Fruit fly (Drosophila melanogaster) whole organism, prepupa: ENCODE results near the gene Ir31a.
A peak's percentile ranks its signal among the peaks of the same experiment; 100 is the strongest.

Experiments
- Blimp-1 ChIP-seq: fragments of 200-800 bp; sonication (Bioruptor generic); optimal IDR thresholded peaks from 3 replicates; lab custom pipeline; 2017; ENCODE audit warnings: missing biosample characterization, missing genetic modification characterization, mild to moderate bottlenecking, moderate library complexity, missing genetic modification reagents
- CG10631 ChIP-seq: fragments of 200-800 bp; sonication (Bioruptor generic); optimal IDR thresholded peaks from 2 replicates; lab custom pipeline; 2016; ENCODE audit warnings: missing biosample characterization, missing genetic modification characterization
- CG10669 ChIP-seq: fragments of 200-800 bp; sonication (Bioruptor generic); optimal IDR thresholded peaks from 3 replicates; lab custom pipeline; 2018; ENCODE audit warnings: missing biosample characterization, mild to moderate bottlenecking, missing genetic modification characterization, moderate library complexity
- CG11294 ChIP-seq: fragments of 200-800 bp; sonication (Bioruptor generic); IDR thresholded peaks from 2 replicates; pipeline ENCODE4 v1.3.6; 2022; ENCODE audit warnings: missing biosample characterization, missing genetic modification characterization
- CG11762 ChIP-seq: fragments of 200-800 bp; sonication (Bioruptor generic); optimal IDR thresholded peaks from 3 replicates; lab custom pipeline; 2016; ENCODE audit warnings: missing biosample characterization, missing genetic modification characterization; ENCODE audit not compliant: insufficient read depth
- CG15336 ChIP-seq: fragments of 200-800 bp; sonication (Bioruptor generic); IDR thresholded peaks from 2 replicates; pipeline ENCODE4 v1.3.6; 2022; ENCODE audit warnings: missing biosample characterization, missing genetic modification characterization
- CG1621 ChIP-seq: fragments of 200-800 bp; sonication (Bioruptor generic); optimal IDR thresholded peaks from 3 replicates; lab custom pipeline; 2018; ENCODE audit warnings: missing biosample characterization, mild to moderate bottlenecking, missing genetic modification characterization
- CG16779 ChIP-seq: fragments of 200-800 bp; sonication (Bioruptor generic); optimal IDR thresholded peaks from 3 replicates; lab custom pipeline; 2017; ENCODE audit warnings: missing biosample characterization, mild to moderate bottlenecking, missing genetic modification characterization
- CG3032 ChIP-seq: fragments of 200-800 bp; optimal IDR thresholded peaks from 2 replicates; lab custom pipeline; 2019; ENCODE audit warnings: missing biosample characterization, mild to moderate bottlenecking, missing genetic modification characterization, moderate library complexity
- CG34406 ChIP-seq: fragments of 200-800 bp; sonication (Bioruptor generic); optimal IDR thresholded peaks from 3 replicates; lab custom pipeline; 2016; ENCODE audit warnings: missing biosample characterization, missing genetic modification characterization
- CG4318 ChIP-seq: fragments of 200-800 bp; sonication (Bioruptor generic); optimal IDR thresholded peaks from 3 replicates; lab custom pipeline; 2017; ENCODE audit warnings: missing biosample characterization, mild to moderate bottlenecking, missing genetic modification characterization
- CG6163 ChIP-seq: fragments of 200-800 bp; sonication (Bioruptor generic); IDR thresholded peaks from 3 replicates; pipeline ENCODE4 v1.3.6; 2022; ENCODE audit warnings: missing biosample characterization, missing genetic modification characterization
- CG6276 ChIP-seq: fragments of 200-800 bp; sonication (Bioruptor generic); optimal IDR thresholded peaks from 2 replicates; lab custom pipeline; 2017; ENCODE audit warnings: missing biosample characterization, mild to moderate bottlenecking, missing genetic modification characterization
- CG6808 ChIP-seq: fragments of 200-800 bp; sonication (Bioruptor generic); optimal IDR thresholded peaks from 3 replicates; lab custom pipeline; 2017; ENCODE audit warnings: missing biosample characterization, missing genetic modification characterization, mild to moderate bottlenecking, moderate library complexity, missing genetic modification reagents
- CG6854 ChIP-seq: fragments of 200-800 bp; sonication (Bioruptor generic); optimal IDR thresholded peaks from 2 replicates; lab custom pipeline; 2017; ENCODE audit warnings: missing biosample characterization, mild to moderate bottlenecking, missing genetic modification characterization
- CG7368 ChIP-seq: fragments of 200-800 bp; sonication (Bioruptor generic); optimal IDR thresholded peaks from 3 replicates; lab custom pipeline; 2016; ENCODE audit warnings: missing biosample characterization, missing genetic modification characterization
- CG8119 ChIP-seq: fragments of 200-800 bp; sonication (Bioruptor generic); IDR thresholded peaks from 3 replicates; pipeline ENCODE4 v1.3.6; 2022; ENCODE audit warnings: missing biosample characterization, missing genetic modification characterization
- CG8319 ChIP-seq: fragments of 200-800 bp; sonication (Bioruptor generic); optimal IDR thresholded peaks from 3 replicates; lab custom pipeline; 2016; ENCODE audit warnings: missing biosample characterization, missing genetic modification characterization
- CG8632 ChIP-seq: fragments of 200-800 bp; sonication (Bioruptor generic); optimal IDR thresholded peaks from 3 replicates; lab custom pipeline; 2016; ENCODE audit warnings: missing biosample characterization, missing genetic modification characterization
- CG9139 ChIP-seq: fragments of 200-800 bp; sonication (Bioruptor generic); optimal IDR thresholded peaks from 3 replicates; lab custom pipeline; 2017; ENCODE audit warnings: missing biosample characterization, mild to moderate bottlenecking, missing genetic modification characterization
- Eip78C ChIP-seq: fragments of 200-800 bp; sonication (Bioruptor generic); peaks from one replicate; lab custom pipeline; 2016; ENCODE audit warnings: missing biosample characterization, missing genetic modification characterization
- Eip93F ChIP-seq: fragments of 200-800 bp; sonication (Bioruptor generic); optimal IDR thresholded peaks from 2 replicates; lab custom pipeline; 2016; ENCODE audit warnings: missing biosample characterization, mild to moderate bottlenecking, missing genetic modification characterization
- Ets21C ChIP-seq: fragments of 200-800 bp; sonication (Bioruptor generic); optimal IDR thresholded peaks from 3 replicates; lab custom pipeline; 2016; ENCODE audit warnings: missing biosample characterization, missing genetic modification characterization
- Ets96B ChIP-seq: fragments of 200-800 bp; optimal IDR thresholded peaks from 2 replicates; lab custom pipeline; 2019; ENCODE audit warnings: missing biosample characterization, mild to moderate bottlenecking, missing genetic modification characterization, moderate library complexity
- Hr39 ChIP-seq: fragments of 200-800 bp; sonication (Bioruptor generic); optimal IDR thresholded peaks from 2 replicates; lab custom pipeline; 2016; ENCODE audit warnings: missing biosample characterization, missing genetic modification characterization
- Hr4 ChIP-seq: fragments of 200-800 bp; sonication (Bioruptor generic); optimal IDR thresholded peaks from 3 replicates; lab custom pipeline; 2016; ENCODE audit warnings: missing biosample characterization, missing genetic modification characterization
- OdsH ChIP-seq: fragments of 200-800 bp; sonication (Bioruptor generic); optimal IDR thresholded peaks from 3 replicates; lab custom pipeline; 2016; ENCODE audit warnings: missing biosample characterization, missing genetic modification characterization
- Smox ChIP-seq: fragments of 200-800 bp; sonication (Bioruptor generic); optimal IDR thresholded peaks from 3 replicates; lab custom pipeline; 2016; ENCODE audit warnings: missing biosample characterization, missing genetic modification characterization
- Sox14 ChIP-seq: fragments of 200-800 bp; sonication (Bioruptor generic); optimal IDR thresholded peaks from 3 replicates; lab custom pipeline; 2016; ENCODE audit warnings: missing biosample characterization, missing genetic modification characterization
- cyc ChIP-seq: fragments of 200-800 bp; sonication (Bioruptor generic); optimal IDR thresholded peaks from 3 replicates; lab custom pipeline; 2016; ENCODE audit warnings: missing biosample characterization, missing genetic modification characterization
- dac ChIP-seq: fragments of 200-800 bp; sonication (Bioruptor generic); optimal IDR thresholded peaks from 2 replicates; lab custom pipeline; 2017; ENCODE audit warnings: missing biosample characterization, mild to moderate bottlenecking, missing genetic modification characterization
- dsx ChIP-seq: fragments of 200-800 bp; optimal IDR thresholded peaks from 3 replicates; lab custom pipeline; 2019; ENCODE audit warnings: missing biosample characterization, mild to moderate bottlenecking, missing genetic modification characterization, moderate library complexity; ENCODE audit not compliant: poor library complexity, severe bottlenecking
- eg ChIP-seq: fragments of 200-800 bp; sonication (Bioruptor generic); IDR thresholded peaks from 3 replicates; pipeline ENCODE4 v1.3.6; 2022; ENCODE audit warnings: missing biosample characterization, missing genetic modification characterization
- esn ChIP-seq: fragments of 200-800 bp; sonication (Bioruptor generic); optimal IDR thresholded peaks from 2 replicates; lab custom pipeline; 2016; ENCODE audit warnings: missing biosample characterization, mild to moderate bottlenecking, missing genetic modification characterization, moderate library complexity
- fd59A ChIP-seq: fragments of 200-800 bp; sonication (Bioruptor generic); optimal IDR thresholded peaks from 2 replicates; lab custom pipeline; 2017; ENCODE audit warnings: missing biosample characterization, mild to moderate bottlenecking, missing genetic modification characterization, missing genetic modification reagents
- fd85E ChIP-seq: fragments of 200-800 bp; sonication (Bioruptor generic); optimal IDR thresholded peaks from 3 replicates; lab custom pipeline; 2016; ENCODE audit warnings: missing biosample characterization, missing genetic modification characterization
- fkh ChIP-seq: fragments of 200-800 bp; sonication (Bioruptor generic); optimal IDR thresholded peaks from 3 replicates; lab custom pipeline; 2017; ENCODE audit warnings: missing biosample characterization, mild to moderate bottlenecking, missing genetic modification characterization, moderate library complexity
- net ChIP-seq: fragments of 200-800 bp; sonication (Bioruptor generic); optimal IDR thresholded peaks from 3 replicates; lab custom pipeline; 2016; ENCODE audit warnings: missing biosample characterization, missing genetic modification characterization
- pdm3 ChIP-seq: fragments of 200-800 bp; sonication (Bioruptor generic); optimal IDR thresholded peaks from 3 replicates; lab custom pipeline; 2016; ENCODE audit warnings: missing biosample characterization, missing genetic modification characterization
- salr ChIP-seq, 2 experiments: fragments of 200-800 bp; sonication (Bioruptor generic); optimal IDR thresholded peaks; 3 replicates each; lab custom pipeline; 2016 to 2018; ENCODE audit warnings: missing biosample characterization in 2 of 2, missing genetic modification characterization in 2 of 2, mild to moderate bottlenecking in 1 of 2
- spab ChIP-seq: fragments of 200-800 bp; sonication (Bioruptor generic); optimal IDR thresholded peaks from 2 replicates; lab custom pipeline; 2017; ENCODE audit warnings: missing biosample characterization, mild to moderate bottlenecking, missing genetic modification characterization, missing genetic modification reagents
- ss ChIP-seq, 2 experiments: fragments of 200-800 bp; sonication (Bioruptor generic); optimal IDR thresholded peaks; 2 replicates in 1 of 2; 3 replicates in 1 of 2; lab custom pipeline; 2017 to 2018; ENCODE audit warnings: mild to moderate bottlenecking in 2 of 2, missing biosample characterization in 2 of 2, missing genetic modification characterization in 2 of 2, moderate library complexity in 1 of 2
- svp ChIP-seq: fragments of 200-800 bp; sonication (Bioruptor generic); peaks from one replicate; lab custom pipeline; 2016; ENCODE audit warnings: missing biosample characterization, missing genetic modification characterization
- vri ChIP-seq: fragments of 200-800 bp; sonication (Bioruptor generic); optimal IDR thresholded peaks from 3 replicates; lab custom pipeline; 2016; ENCODE audit warnings: missing biosample characterization, mild to moderate bottlenecking, missing genetic modification characterization

Gene Ir31a

DNA sequence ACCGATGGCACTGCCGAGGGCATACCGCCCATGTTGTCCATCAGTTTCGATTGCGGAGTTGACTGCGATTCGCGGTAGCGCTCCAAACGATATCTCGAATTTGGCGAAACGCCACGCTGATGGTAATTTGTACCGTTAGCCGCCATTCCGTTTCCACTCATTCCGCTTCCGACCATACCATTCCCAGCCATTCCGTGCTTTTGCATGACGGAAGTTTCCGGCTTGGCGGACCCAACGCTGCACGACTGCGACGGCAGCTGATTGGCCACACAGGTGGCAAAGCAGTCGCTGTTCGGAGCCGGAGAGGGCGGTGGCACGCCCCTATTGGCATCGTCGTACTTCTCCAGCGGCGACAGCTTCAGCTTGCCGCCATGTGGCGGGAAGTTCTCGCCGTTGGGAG is 33.1 kb upstream of the Ir31a start:
- TF ChIP-seq Sox14 (GFP tag; lab: Kevin White, UChicago) = no peak
- peak; percentile 8 for TF ChIP-seq Eip78C (GFP tag; lab: Kevin White, UChicago)

DNA sequence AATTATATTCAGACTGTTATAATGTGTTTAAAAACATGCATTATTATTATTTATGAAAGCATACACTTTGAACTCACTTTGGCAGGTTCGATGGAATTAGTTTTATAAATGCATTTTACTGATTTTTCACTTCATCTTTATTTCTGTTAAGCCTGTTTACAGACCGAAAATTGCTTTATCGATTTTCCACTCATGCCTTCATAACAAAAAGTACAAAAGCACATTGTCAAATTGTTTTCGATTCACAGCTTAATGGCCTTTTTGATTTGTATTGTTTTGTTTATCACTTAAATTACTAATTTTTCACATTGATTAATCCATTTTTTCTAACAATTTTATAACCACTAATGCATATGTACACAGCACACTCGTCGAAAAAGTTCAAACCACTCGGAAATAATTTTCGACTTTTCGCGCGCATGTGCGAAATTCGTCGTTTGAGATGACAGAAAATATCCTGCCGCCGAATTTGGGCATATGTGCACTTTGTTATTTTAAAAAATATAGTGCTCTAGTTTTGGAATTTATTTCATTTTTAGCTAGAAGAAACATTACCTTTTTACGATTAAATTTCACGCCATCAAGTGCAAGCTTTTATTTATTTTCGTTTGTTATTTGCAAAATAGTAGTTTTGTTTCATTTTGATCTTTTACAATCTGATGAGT is 31.6 kb upstream of the Ir31a start, which contains the start of gene rho-5:
Gene rho-5 (minus strand): TSS at position 296 of the 665 bp plus-strand sequence.
- no peak for TF ChIP-seq dsx (GFP tag; lab: Kevin White, UChicago)
- no peak for TF ChIP-seq CG16779 (tag; lab: Kevin White, UChicago)
- no peak for TF ChIP-seq CG34406 (GFP tag; lab: Kevin White, UChicago)
- no peak for TF ChIP-seq fkh (GFP tag; lab: Kevin White, UChicago)
- TF ChIP-seq Eip78C (GFP tag; lab: Kevin White, UChicago) = no peak
- TF ChIP-seq CG8632 = no peak
- no peak for TF ChIP-seq CG3032 (tag; lab: Kevin White, UChicago)
- peak; percentile 9 for TF ChIP-seq Hr4
- TF ChIP-seq salr (GFP tag; optimal IDR thresholded peaks at IDR 0.05; lab: Kevin White, UChicago) = no peak

DNA sequence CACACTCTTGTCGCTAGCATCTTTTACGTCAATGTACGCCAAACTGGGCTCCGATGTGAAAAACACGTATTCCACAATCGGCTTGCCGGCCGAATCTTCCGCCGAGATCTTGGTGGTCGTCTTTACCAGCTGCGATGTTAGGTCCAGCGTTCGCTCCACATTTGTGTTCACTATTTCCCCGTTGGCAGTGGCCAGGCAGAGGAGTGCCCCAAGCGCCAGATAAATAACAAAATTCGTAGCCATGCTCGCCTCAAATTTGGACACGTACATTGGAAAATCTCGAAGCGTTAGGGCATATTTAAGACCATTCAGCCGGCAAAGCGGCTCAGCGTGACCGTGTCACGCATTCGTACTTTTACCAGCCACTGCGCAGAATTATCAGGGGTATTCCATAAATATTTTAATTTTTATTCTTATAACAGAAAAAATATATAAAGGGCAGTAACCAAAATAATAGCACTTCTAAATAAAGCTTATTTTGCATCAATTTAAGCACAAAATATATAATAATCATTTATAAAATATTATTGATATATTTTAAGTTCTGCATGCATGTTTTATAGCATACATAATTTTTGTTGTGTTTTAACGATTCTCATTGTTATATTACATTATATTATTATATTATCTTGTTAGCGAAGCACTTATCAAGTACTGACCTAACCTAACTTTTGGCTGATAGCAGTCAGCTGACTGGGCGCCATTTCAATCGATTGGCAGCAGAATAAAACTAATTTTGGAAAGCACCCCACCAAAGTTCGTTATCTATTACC is 29.7 kb upstream of the Ir31a start, which contains the start of the genes CG33303 and dpr19:
Gene CG33303 (minus strand): TSS at position 294 of the 773 bp plus-strand sequence.
Gene dpr19 (plus strand): TSS at position 705 of the 773 bp plus-strand sequence.
- TF ChIP-seq Hr4 = no peak
- no peak for TF ChIP-seq Ets21C
- TF ChIP-seq Blimp-1 (GFP tag; lab: Kevin White, UChicago) = no peak
- no peak for TF ChIP-seq Eip93F (GFP tag; lab: Kevin White, UChicago)
- TF ChIP-seq CG8319 (GFP tag; lab: Kevin White, UChicago) = no peak
- TF ChIP-seq vri (GFP tag; lab: Kevin White, UChicago) = no peak
- TF ChIP-seq CG8119 (GFP tag; lab: Robert Waterston, UW) = peak; percentile 67; the same call in 2 of the 3 replicates
- no peak for TF ChIP-seq dac (GFP tag; lab: Kevin White, UChicago)
- TF ChIP-seq ss (GFP tag; optimal IDR thresholded peaks at IDR 0.05; lab: Kevin White, UChicago) = no peak
- TF ChIP-seq CG10631 (GFP tag; lab: Kevin White, UChicago) = peak; percentile 46
- TF ChIP-seq CG11294 = no peak
- TF ChIP-seq fd85E = no peak
- no peak for TF ChIP-seq CG9139 (GFP tag; lab: Kevin White, UChicago)
- no peak for TF ChIP-seq OdsH (GFP tag; lab: Kevin White, UChicago)
- TF ChIP-seq pdm3 (GFP tag; lab: Kevin White, UChicago) = no peak
- TF ChIP-seq CG6808 = peak; percentile 24
- TF ChIP-seq spab (GFP tag; lab: Kevin White, UChicago) = no peak
- TF ChIP-seq CG1621 (tag; lab: Kevin White, UChicago) = no peak
- TF ChIP-seq CG6854 (GFP tag; lab: Kevin White, UChicago) = peak; percentile 43
- TF ChIP-seq CG4318 (GFP tag; lab: Kevin White, UChicago) = no peak
- no peak for TF ChIP-seq CG8632
- TF ChIP-seq Sox14 (GFP tag; lab: Kevin White, UChicago) = no peak
- no peak for TF ChIP-seq cyc (GFP tag; lab: Kevin White, UChicago)
- no peak for TF ChIP-seq eg
- no peak for TF ChIP-seq net (GFP tag; lab: Kevin White, UChicago)
- no peak for TF ChIP-seq Smox (GFP tag; lab: Kevin White, UChicago)
- TF ChIP-seq Hr39 (GFP tag; lab: Kevin White, UChicago) = no peak
- no peak for TF ChIP-seq CG7368 (GFP tag; lab: Kevin White, UChicago)
- peak; percentile 36 for TF ChIP-seq dsx (GFP tag; lab: Kevin White, UChicago)
- no peak for TF ChIP-seq fd59A (GFP tag; lab: Kevin White, UChicago)
- TF ChIP-seq Ets96B = peak; percentile 60
- peak; percentile 49 for TF ChIP-seq esn (GFP tag; lab: Kevin White, UChicago)
- no peak for TF ChIP-seq CG6276 (GFP tag; lab: Kevin White, UChicago)
- TF ChIP-seq CG6163 = no peak; the same call in 2 of the 3 replicates
- TF ChIP-seq svp = no peak
- no peak for TF ChIP-seq CG11762
- peak; percentile 7 for TF ChIP-seq CG10669 (GFP tag; lab: Kevin White, UChicago)
- TF ChIP-seq Eip78C (GFP tag; lab: Kevin White, UChicago) = peak; percentile 70
- TF ChIP-seq CG16779 (tag; lab: Kevin White, UChicago) = no peak
- TF ChIP-seq CG15336 (GFP tag; lab: Robert Waterston, UW) = peak; percentile 79
